Worm (Caenorhabditis elegans) whole organism, young adult: Measurements from ENCODE around the gene clec-121.

Experiments used
- B0019.2 ChIP-seq: fragments of 200-800 bp; sonication (Bioruptor generic); conservative IDR thresholded peaks from 2 replicates; pipeline ENCODE4 v1.3.6; 2022; ENCODE audit warnings: missing genetic modification reagents, missing genetic modification characterization, missing compliant biosample characterization
- B0336.3 ChIP-seq: fragments of 200-800 bp; sonication (Bioruptor generic); IDR thresholded peaks from 2 replicates; pipeline ENCODE4 v1.3.6; 2022; ENCODE audit warnings: missing genetic modification characterization, missing compliant biosample characterization
- C06A6.2 ChIP-seq: fragments of 200-800 bp; sonication (Bioruptor generic); conservative IDR thresholded peaks from 2 replicates; pipeline ENCODE4 v1.3.6; 2022; ENCODE audit warnings: missing genetic modification characterization, missing compliant biosample characterization
- Y53F4B.3 ChIP-seq: fragments of 200-800 bp; sonication (Bioruptor generic); IDR thresholded peaks from 2 replicates; pipeline ENCODE4 v1.3.6; 2022; ENCODE audit warnings: missing genetic modification reagents, missing genetic modification characterization, missing compliant biosample characterization
- atf-7 ChIP-seq: sonication (generic microtip); optimal IDR thresholded peaks from 2 replicates; lab custom pipeline; 2017; ENCODE audit warnings: mild to moderate bottlenecking, missing genetic modification characterization, missing compliant biosample characterization
- dpl-1 ChIP-seq: fragments of 150-350 bp; optimal IDR thresholded peaks from 2 replicates; lab custom pipeline; 2014; ENCODE audit warnings: missing biosample characterization, missing genetic modification reagents, missing genetic modification characterization
- lin-26 ChIP-seq: fragments of 200-800 bp; sonication (Bioruptor generic); IDR thresholded peaks from 2 replicates; pipeline ENCODE4 v1.3.6; 2022; ENCODE audit warnings: missing genetic modification reagents, missing genetic modification characterization, missing compliant biosample characterization
- lin-54 ChIP-seq: fragments of 200-800 bp; sonication (Bioruptor generic); optimal IDR thresholded peaks from 2 replicates; lab custom pipeline; 2018; ENCODE audit warnings: mild to moderate bottlenecking, missing genetic modification characterization, missing compliant biosample characterization
- lsl-1 ChIP-seq: fragments of 200-800 bp; sonication (Bioruptor generic); optimal IDR thresholded peaks from 2 replicates; lab custom pipeline; 2018; ENCODE audit warnings: mild to moderate bottlenecking, missing genetic modification characterization, moderate library complexity, missing compliant biosample characterization
- nhr-80 ChIP-seq: sonication (generic microtip); optimal IDR thresholded peaks from 2 replicates; lab custom pipeline; 2016; ENCODE audit warnings: missing genetic modification characterization, missing compliant biosample characterization
- repo-1 ChIP-seq: sonication (generic microtip); optimal IDR thresholded peaks from 2 replicates; lab custom pipeline; 2017; ENCODE audit warnings: mild to moderate bottlenecking, missing genetic modification characterization, missing compliant biosample characterization
- snpc-3.4 ChIP-seq: sonication (generic microtip); optimal IDR thresholded peaks from 2 replicates; lab custom pipeline; 2017; ENCODE audit warnings: missing genetic modification characterization, mild to moderate bottlenecking, missing compliant biosample characterization, antibody characterized with exemption, moderate library complexity, missing genotype, missing genetic modification reagents
- ztf-18 ChIP-seq: sonication (generic microtip); optimal IDR thresholded peaks from 2 replicates; lab custom pipeline; 2016; ENCODE audit warnings: missing genotype, mild to moderate bottlenecking, missing genetic modification characterization, missing compliant biosample characterization

Gene clec-121

ce11 chrII:3151615-3152014 is 49.5 kb downstream of the clec-121 start, which contains the start of the genes T10D4.14 and T10D4.19:
T10D4.14 (minus strand) TSS chrII:3151715.
T10D4.19 (plus strand) TSS chrII:3151918.
- no peak for TF ChIP-seq lin-26
- no peak for TF ChIP-seq B0336.3 (GFP tag; lab: Robert Waterston, UW)
- TF ChIP-seq snpc-3.4 (tag; lab: Kevin White, UChicago), result no peak
- TF ChIP-seq lsl-1 (GFP tag; lab: Kevin White, UChicago), result no peak
- TF ChIP-seq Y53F4B.3 (GFP tag; lab: Robert Waterston, UW), result no peak
- no peak for TF ChIP-seq lin-54 (GFP tag; lab: Kevin White, UChicago)
- no peak for TF ChIP-seq C06A6.2 (GFP tag; lab: Robert Waterston, UW)
- no peak for TF ChIP-seq repo-1 (tag; lab: Kevin White, UChicago)
- no peak for TF ChIP-seq ztf-18 (tag; lab: Kevin White, UChicago)
- TF ChIP-seq nhr-80 (tag; lab: Kevin White, UChicago), result no peak
- TF ChIP-seq B0019.2 (GFP tag; lab: Robert Waterston, UW), result no peak
- TF ChIP-seq atf-7 (tag; lab: Kevin White, UChicago), result no peak
- no peak for TF ChIP-seq dpl-1 (GFP tag; lab: Kevin White, UChicago)
- TF ChIP-seq, all 124 proteins: peak for 0
